Fruit fly (Drosophila melanogaster) S2 (cell line): ENCODE data around the gene Stat92E.

Experiments
- CG8478 ChIP-seq: fragments of >200 bp; optimal IDR thresholded peaks from 2 replicates; lab custom pipeline; 2018
- CTCF ChIP-seq, 2 experiments: fragments of >200 bp; optimal IDR thresholded peaks; 2 replicates each; lab custom pipeline; 2018

- TF ChIP-seq CG8478 (lab: Kevin White, UChicago): no peak
- TF ChIP-seq CTCF (optimal IDR thresholded peaks at IDR 0.05; lab: Kevin White, UChicago): no peak
These were observed 36.3 kb upstream of the Stat92E start, which contains the start of gene Srp72 for dm6 chr3R:20588480-20588785.
